Worm (Caenorhabditis elegans) whole organism, L4/young adult: ENCODE data around the gene F59B2.15.

Experiments used
- W03F9.2 ChIP-seq: fragments of 150-350 bp; optimal IDR thresholded peaks from 2 replicates; lab custom pipeline; 2014; ENCODE audit warnings: missing biosample characterization, missing genetic modification characterization
- him-1 ChIP-seq: sonication (generic microtip); optimal IDR thresholded peaks from 2 replicates; lab custom pipeline; 2016; ENCODE audit warnings: missing genotype, missing genetic modification reagents, missing genetic modification characterization, missing compliant biosample characterization

- TF ChIP-seq him-1 (no peak), W03F9.2 (tag; lab: Kevin White, UChicago) (no peak)
Measured at ce11 chrIII:8985965-8986364, 16.5 kb downstream of the F59B2.15 start.
